Worm (Caenorhabditis elegans): ENCODE measurements around the gene nhr-25.

DNA sequence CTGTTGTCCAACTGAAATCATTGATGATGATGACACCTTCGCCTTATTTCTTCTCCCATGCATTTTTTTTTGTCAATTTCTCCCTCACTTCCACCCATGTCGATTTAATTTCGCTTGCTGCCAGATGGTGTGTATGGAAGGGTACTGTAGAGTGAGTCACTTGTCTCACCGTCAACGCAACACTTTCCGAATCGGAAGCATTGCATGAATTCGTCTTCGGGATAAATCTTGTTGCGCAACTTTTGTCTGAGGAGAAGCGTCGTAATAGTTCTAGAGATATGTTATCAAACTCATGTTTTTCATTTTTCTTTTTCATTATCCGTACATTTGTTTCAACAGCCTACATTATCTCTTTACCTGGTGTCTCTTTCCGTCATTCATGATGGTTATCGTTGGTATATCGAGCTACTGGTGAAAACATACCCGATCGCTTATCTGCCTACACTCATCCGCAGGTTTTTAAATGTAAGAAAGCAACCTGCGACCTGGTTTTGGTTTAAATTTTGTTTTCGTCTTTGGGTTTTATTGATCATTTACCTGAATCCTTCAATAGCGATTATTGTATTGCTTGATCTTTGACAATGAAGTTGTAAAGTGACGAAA lies 3.7 kb upstream of the nhr-25 start:
- TF ChIP-seq ama-1 (optimal IDR thresholded peaks at IDR 0.05) (no peak), syd-9 (tag; optimal IDR thresholded peaks at IDR 0.05) (no peak), ceh-24 (tag; optimal IDR thresholded peaks at IDR 0.05) (no peak)
